Worm (Caenorhabditis elegans) whole organism, L4 larva: Measurements from ENCODE around the gene ubc-21.

ENCODE experiments used
- F49E8.2 ChIP-seq: sonication (generic microtip); optimal IDR thresholded peaks from 2 replicates; lab custom pipeline; 2016; ENCODE audit warnings: missing compliant biosample characterization, mild to moderate bottlenecking, missing genetic modification characterization, borderline replicate concordance
- T26A8.4 ChIP-seq: fragments of 200-800 bp; sonication (Bioruptor generic); IDR thresholded peaks from 2 replicates; pipeline ENCODE4 v1.3.6; 2022; ENCODE audit warnings: missing genetic modification characterization, missing compliant biosample characterization
- Y48G9A.11 ChIP-seq: fragments of 200-800 bp; sonication (Bioruptor generic); IDR thresholded peaks from 2 replicates; pipeline ENCODE4 v1.3.6; 2022; ENCODE audit warnings: missing genetic modification reagents, missing genetic modification characterization, missing compliant biosample characterization
- Y5F2A.4 ChIP-seq: fragments of 200-800 bp; sonication (Bioruptor generic); optimal IDR thresholded peaks from 2 replicates; lab custom pipeline; 2018; ENCODE audit warnings: mild to moderate bottlenecking, missing genetic modification characterization, missing compliant biosample characterization
- ZK337.2 ChIP-seq: fragments of 200-800 bp; sonication (Bioruptor generic); IDR thresholded peaks from 2 replicates; pipeline ENCODE4 v1.3.6; 2022; ENCODE audit warnings: missing genetic modification reagents, missing genetic modification characterization, missing compliant biosample characterization
- arid-1 ChIP-seq: fragments of 200-800 bp; sonication (Bioruptor generic); conservative IDR thresholded peaks from 2 replicates; pipeline ENCODE4 v1.3.6; 2022; ENCODE audit warnings: missing genetic modification reagents, missing genetic modification characterization, missing compliant biosample characterization
- ceh-82 ChIP-seq: sonication (generic microtip); optimal IDR thresholded peaks from 2 replicates; lab custom pipeline; 2017; ENCODE audit warnings: missing biosample characterization, missing genetic modification characterization
- daf-16 ChIP-seq, 3 experiments: sonication (generic microtip); optimal IDR thresholded peaks; 2 replicates each; lab custom pipeline; 2016 to 2017; ENCODE audit warnings: missing genetic modification characterization in 3 of 3, missing genetic modification reagents in 3 of 3, mild to moderate bottlenecking in 2 of 3, missing compliant biosample characterization in 2 of 3, missing biosample characterization in 1 of 3, moderate library complexity in 1 of 3
- daf-19 ChIP-seq: fragments of 200-800 bp; sonication (Bioruptor generic); conservative IDR thresholded peaks from 2 replicates; pipeline ENCODE4 v1.3.6; 2022; ENCODE audit warnings: missing genetic modification characterization, missing compliant biosample characterization
- daf-8 ChIP-seq: fragments of 200-800 bp; sonication (Bioruptor generic); IDR thresholded peaks from 2 replicates; pipeline ENCODE4 v1.3.6; 2022; ENCODE audit warnings: missing genetic modification characterization, missing compliant biosample characterization
- dmd-6 ChIP-seq: fragments of 200-800 bp; sonication (Bioruptor generic); IDR thresholded peaks from 2 replicates; pipeline ENCODE4 v1.3.6; 2022; ENCODE audit warnings: missing genetic modification reagents, missing genetic modification characterization, missing compliant biosample characterization
- dmd-8 ChIP-seq: fragments of 200-800 bp; sonication (Bioruptor generic); IDR thresholded peaks from 2 replicates; pipeline ENCODE4 v1.3.6; 2022; ENCODE audit warnings: missing genetic modification characterization, missing compliant biosample characterization
- dmd-9 ChIP-seq: fragments of 200-800 bp; sonication (Bioruptor generic); IDR thresholded peaks from 2 replicates; pipeline ENCODE4 v1.3.6; 2022; ENCODE audit warnings: missing genetic modification reagents, missing genetic modification characterization, missing compliant biosample characterization
- duxl-1 ChIP-seq: sonication (generic microtip); optimal IDR thresholded peaks from 2 replicates; lab custom pipeline; 2016; ENCODE audit warnings: mild to moderate bottlenecking, missing genetic modification characterization, moderate library complexity, missing compliant biosample characterization; ENCODE audit not compliant: poor library complexity
- dve-1 ChIP-seq: sonication (generic microtip); optimal IDR thresholded peaks from 2 replicates; lab custom pipeline; 2017; ENCODE audit warnings: antibody characterized with exemption, mild to moderate bottlenecking, missing genetic modification characterization, missing compliant biosample characterization; ENCODE audit not compliant: insufficient read depth
- egl-27 ChIP-seq: sonication (generic microtip); optimal IDR thresholded peaks from 3 replicates; lab custom pipeline; 2017; ENCODE audit warnings: missing biosample characterization, missing genetic modification reagents, missing genetic modification characterization
- fos-1 ChIP-seq: fragments of 150-350 bp; optimal IDR thresholded peaks from 2 replicates; lab custom pipeline; 2014; ENCODE audit warnings: missing biosample characterization, missing genetic modification characterization
- hif-1 ChIP-seq, 2 experiments: sonication (generic microtip); optimal IDR thresholded peaks; 2 replicates each; lab custom pipeline; 2016 to 2017; ENCODE audit warnings: missing compliant biosample characterization in 2 of 2, missing genetic modification characterization in 2 of 2, missing genetic modification reagents in 2 of 2, missing genotype in 2 of 2, mild to moderate bottlenecking in 1 of 2
- hlh-11 ChIP-seq: fragments of 200-800 bp; sonication (Bioruptor generic); optimal IDR thresholded peaks from 2 replicates; lab custom pipeline; 2018; ENCODE audit warnings: mild to moderate bottlenecking, missing genetic modification characterization, missing compliant biosample characterization
- hlh-30 ChIP-seq: sonication (generic microtip); optimal IDR thresholded peaks from 2 replicates; lab custom pipeline; 2017; ENCODE audit warnings: antibody characterized with exemption, mild to moderate bottlenecking, missing genetic modification characterization, missing compliant biosample characterization; ENCODE audit not compliant: insufficient read depth
- lin-13 ChIP-seq: fragments of 150-350 bp; optimal IDR thresholded peaks from 2 replicates; lab custom pipeline; 2014; ENCODE audit warnings: missing biosample characterization, missing genetic modification reagents, missing genetic modification characterization
- lin-29 ChIP-seq: fragments of 200-800 bp; sonication (Bioruptor generic); IDR thresholded peaks from 2 replicates; pipeline ENCODE4 v1.3.6; 2022; ENCODE audit warnings: missing genetic modification reagents, missing genetic modification characterization, missing compliant biosample characterization
- lin-38 ChIP-seq: fragments of 200-800 bp; sonication (Bioruptor generic); IDR thresholded peaks from 2 replicates; pipeline ENCODE4 v1.3.6; 2022; ENCODE audit warnings: missing genetic modification reagents, missing genetic modification characterization, missing compliant biosample characterization
- lir-3 ChIP-seq: sonication (generic microtip); optimal IDR thresholded peaks from 2 replicates; lab custom pipeline; 2016; ENCODE audit warnings: mild to moderate bottlenecking, missing genetic modification characterization, missing compliant biosample characterization
- madf-5 ChIP-seq, 2 experiments: fragments of 200-800 bp; sonication (Bioruptor generic); IDR thresholded peaks; 2 replicates each; pipeline ENCODE4 v1.3.6; 2022; ENCODE audit warnings: missing compliant biosample characterization in 2 of 2, missing genetic modification characterization in 2 of 2
- madf-9 ChIP-seq: fragments of 200-800 bp; sonication (Bioruptor generic); conservative IDR thresholded peaks from 2 replicates; pipeline ENCODE4 v1.3.6; 2022; ENCODE audit warnings: missing genetic modification reagents, missing genetic modification characterization, missing compliant biosample characterization
- mes-2 ChIP-seq: sonication (generic microtip); optimal IDR thresholded peaks from 2 replicates; lab custom pipeline; 2016; ENCODE audit warnings: missing genotype, mild to moderate bottlenecking, missing genetic modification characterization, missing compliant biosample characterization; ENCODE audit not compliant: poor library complexity, severe bottlenecking
- mxl-3 ChIP-seq: fragments of 200-800 bp; sonication (Bioruptor generic); optimal IDR thresholded peaks from 2 replicates; lab custom pipeline; 2018; ENCODE audit warnings: mild to moderate bottlenecking, missing genetic modification characterization, missing compliant biosample characterization
- nhr-10 ChIP-seq: fragments of 150-350 bp; optimal IDR thresholded peaks from 2 replicates; lab custom pipeline; 2014; ENCODE audit warnings: missing biosample characterization, missing genetic modification characterization
- nhr-102 ChIP-seq: sonication (generic microtip); optimal IDR thresholded peaks from 2 replicates; lab custom pipeline; 2016; ENCODE audit warnings: mild to moderate bottlenecking, missing genetic modification characterization, moderate library complexity, missing compliant biosample characterization
- nhr-111 ChIP-seq: fragments of 200-800 bp; sonication (Bioruptor generic); optimal IDR thresholded peaks from 2 replicates; lab custom pipeline; 2018; ENCODE audit warnings: mild to moderate bottlenecking, missing genetic modification characterization, missing compliant biosample characterization
- nhr-28 ChIP-seq: fragments of 150-350 bp; optimal IDR thresholded peaks from 2 replicates; lab custom pipeline; 2014; ENCODE audit warnings: missing biosample characterization, missing genetic modification characterization
- nhr-48 ChIP-seq: sonication (generic microtip); optimal IDR thresholded peaks from 2 replicates; lab custom pipeline; 2016; ENCODE audit warnings: mild to moderate bottlenecking, missing genetic modification characterization, missing compliant biosample characterization
- nhr-77 ChIP-seq: fragments of 150-350 bp; optimal IDR thresholded peaks from 2 replicates; lab custom pipeline; 2014; ENCODE audit warnings: missing biosample characterization, missing genetic modification characterization
- php-3 ChIP-seq: fragments of 200-800 bp; sonication (Bioruptor generic); IDR thresholded peaks from 2 replicates; pipeline ENCODE4 v1.3.6; 2022; ENCODE audit warnings: missing genetic modification reagents, missing genetic modification characterization, missing compliant biosample characterization
- pqm-1 ChIP-seq: sonication (generic microtip); optimal IDR thresholded peaks from 2 replicates; lab custom pipeline; 2017; ENCODE audit warnings: missing biosample characterization, missing genetic modification characterization
- rbr-2 ChIP-seq: sonication (generic microtip); optimal IDR thresholded peaks from 2 replicates; lab custom pipeline; 2016; ENCODE audit warnings: missing genotype, missing genetic modification characterization, missing compliant biosample characterization
- sdz-12 ChIP-seq: fragments of 200-800 bp; sonication (Bioruptor generic); optimal IDR thresholded peaks from 2 replicates; lab custom pipeline; 2018; ENCODE audit warnings: mild to moderate bottlenecking, missing genetic modification characterization, missing compliant biosample characterization
- snpc-4 ChIP-seq: fragments of 150-350 bp; optimal IDR thresholded peaks from 2 replicates; lab custom pipeline; 2014; ENCODE audit warnings: missing biosample characterization, missing genetic modification characterization
- spr-3 ChIP-seq: fragments of 200-800 bp; sonication (Bioruptor generic); optimal IDR thresholded peaks from 2 replicates; lab custom pipeline; 2018; ENCODE audit warnings: mild to moderate bottlenecking, missing genetic modification characterization, missing compliant biosample characterization
- tag-97 ChIP-seq: fragments of 200-800 bp; sonication (Bioruptor generic); IDR thresholded peaks from 2 replicates; pipeline ENCODE4 v1.3.6; 2022; ENCODE audit warnings: missing genetic modification characterization, missing compliant biosample characterization
- tra-1 ChIP-seq: fragments of 200-800 bp; sonication (Bioruptor generic); IDR thresholded peaks from 2 replicates; pipeline ENCODE4 v1.3.6; 2022; ENCODE audit warnings: missing genetic modification reagents, missing genetic modification characterization, missing compliant biosample characterization
- vab-7 ChIP-seq: fragments of 200-800 bp; sonication (Bioruptor generic); IDR thresholded peaks from 2 replicates; pipeline ENCODE4 v1.3.6; 2022; ENCODE audit warnings: missing genetic modification reagents, missing genetic modification characterization, missing compliant biosample characterization
- zag-1 ChIP-seq: fragments of 150-350 bp; optimal IDR thresholded peaks from 2 replicates; lab custom pipeline; 2014; ENCODE audit warnings: missing biosample characterization, missing genetic modification characterization
- zip-11 ChIP-seq: fragments of 200-800 bp; sonication (Bioruptor generic); IDR thresholded peaks from 2 replicates; pipeline ENCODE4 v1.3.6; 2022; ENCODE audit warnings: missing genetic modification characterization, missing compliant biosample characterization
- zip-2 ChIP-seq: fragments of 150-350 bp; optimal IDR thresholded peaks from 2 replicates; lab custom pipeline; 2014; ENCODE audit warnings: missing biosample characterization, missing genetic modification characterization
- ztf-7 ChIP-seq: fragments of 150-350 bp; optimal IDR thresholded peaks from 2 replicates; lab custom pipeline; 2014; ENCODE audit warnings: missing biosample characterization, missing genetic modification characterization

The ubc-21 gene

ce11 chrX:8824437-8824836 is 45.0 kb upstream of the ubc-21 start, which contains the start of gene ifd-1 (continued):
- TF ChIP-seq madf-9 (GFP tag; lab: Robert Waterston, UW), result no peak
- TF ChIP-seq daf-19 (GFP tag; lab: Robert Waterston, UW), result no peak
- no peak for TF ChIP-seq lin-38
- TF ChIP-seq nhr-48 (tag; lab: Kevin White, UChicago), result peak; percentile 10
- no peak for TF ChIP-seq spr-3 (GFP tag; lab: Kevin White, UChicago)
- no peak for TF ChIP-seq nhr-102 (tag; lab: Kevin White, UChicago)
- TF ChIP-seq lir-3, result no peak
- no peak for TF ChIP-seq Y48G9A.11 (GFP tag; lab: Robert Waterston, UW)
- no peak for TF ChIP-seq zip-2 (tag; lab: Kevin White, UChicago)
- peak; percentile 16 for TF ChIP-seq mxl-3 (GFP tag; lab: Kevin White, UChicago)
- TF ChIP-seq Y5F2A.4 (GFP tag; lab: Kevin White, UChicago), result no peak
- peak; percentile 82 for TF ChIP-seq dve-1 (tag; lab: Kevin White, UChicago)
- TF ChIP-seq vab-7, result no peak
- TF ChIP-seq nhr-10 (tag; lab: Kevin White, UChicago), result no peak
- no peak for TF ChIP-seq dmd-8
- no peak for TF ChIP-seq ceh-82 (tag; lab: Kevin White, UChicago)
- TF ChIP-seq ZK337.2 (GFP tag; lab: Robert Waterston, UW), result no peak
- TF ChIP-seq dmd-6 (GFP tag; lab: Robert Waterston, UW), result peak; percentile 51; the same call in 1 of the 2 replicates
- TF ChIP-seq mes-2, result no peak
- TF ChIP-seq nhr-111 (GFP tag; lab: Kevin White, UChicago), result no peak
- TF ChIP-seq sdz-12 (GFP tag; lab: Kevin White, UChicago), result no peak
- no peak for TF ChIP-seq zip-11 (GFP tag; lab: Robert Waterston, UW)
- no peak for TF ChIP-seq fos-1 (tag; lab: Kevin White, UChicago)
- no peak for TF ChIP-seq F49E8.2 (tag; lab: Kevin White, UChicago)
- TF ChIP-seq tra-1, result 0 out of 2 replicates have a peak, but pooled peaks have one; percentile 38
- no peak for TF ChIP-seq ztf-7 (tag; lab: Kevin White, UChicago)
- peak; percentile 73 for TF ChIP-seq hlh-11 (tag; lab: Kevin White, UChicago)
- no peak for TF ChIP-seq lin-29 (GFP tag; lab: Robert Waterston, UW)
- TF ChIP-seq dmd-9 (GFP tag; lab: Robert Waterston, UW), result no peak
- no peak for TF ChIP-seq snpc-4 (tag; lab: Kevin White, UChicago)
- TF ChIP-seq duxl-1 (tag; lab: Kevin White, UChicago), result no peak
- TF ChIP-seq php-3 (GFP tag; lab: Robert Waterston, UW), result peak; percentile 66; the same call in 1 of the 2 replicates
- peak; percentile 98 for TF ChIP-seq pqm-1 (tag; lab: Kevin White, UChicago)
- TF ChIP-seq hlh-30 (tag; lab: Kevin White, UChicago), result peak; percentile 23
- no peak for TF ChIP-seq tag-97 (GFP tag; lab: Robert Waterston, UW)
- TF ChIP-seq hif-1 (tag; optimal IDR thresholded peaks at IDR 0.05; lab: Kevin White, UChicago), result no peak
- no peak for TF ChIP-seq egl-27 (tag; lab: Kevin White, UChicago)
- peak; percentile 81 for TF ChIP-seq nhr-28 (tag; lab: Kevin White, UChicago)
- TF ChIP-seq arid-1 (GFP tag; lab: Robert Waterston, UW), result no peak
- TF ChIP-seq lin-13, result no peak
- no peak for TF ChIP-seq rbr-2 (tag; lab: Kevin White, UChicago)
- no peak for TF ChIP-seq zag-1 (tag; lab: Kevin White, UChicago)
- TF ChIP-seq madf-5 (GFP tag; IDR thresholded peaks at IDR 0.05; lab: Robert Waterston, UW), result no peak
- no peak for TF ChIP-seq daf-16 (GFP tag; optimal IDR thresholded peaks at IDR 0.05; lab: Kevin White, UChicago)
- TF ChIP-seq daf-16 (tag; optimal IDR thresholded peaks at IDR 0.05; lab: Kevin White, UChicago), result peak; percentile 78
- no peak for TF ChIP-seq daf-8
- TF ChIP-seq nhr-77 (tag; lab: Kevin White, UChicago), result peak; percentile 40
- no peak for TF ChIP-seq T26A8.4 (GFP tag; lab: Robert Waterston, UW)
